Worm (Caenorhabditis elegans) whole organism, L3 larva: ENCODE data around the gene F54D5.23.

Experiments
- ama-1 ChIP-seq: fragments of 150-350 bp; optimal IDR thresholded peaks from 2 replicates; lab custom pipeline; 2018
- nhr-12 ChIP-seq: fragments of 150-350 bp; optimal IDR thresholded peaks from 2 replicates; lab custom pipeline; 2014; ENCODE audit warnings: missing biosample characterization, missing genetic modification characterization
- snpc-4 ChIP-seq: fragments of 150-350 bp; optimal IDR thresholded peaks from 2 replicates; lab custom pipeline; 2014; ENCODE audit warnings: missing biosample characterization, missing genetic modification characterization

DNA sequence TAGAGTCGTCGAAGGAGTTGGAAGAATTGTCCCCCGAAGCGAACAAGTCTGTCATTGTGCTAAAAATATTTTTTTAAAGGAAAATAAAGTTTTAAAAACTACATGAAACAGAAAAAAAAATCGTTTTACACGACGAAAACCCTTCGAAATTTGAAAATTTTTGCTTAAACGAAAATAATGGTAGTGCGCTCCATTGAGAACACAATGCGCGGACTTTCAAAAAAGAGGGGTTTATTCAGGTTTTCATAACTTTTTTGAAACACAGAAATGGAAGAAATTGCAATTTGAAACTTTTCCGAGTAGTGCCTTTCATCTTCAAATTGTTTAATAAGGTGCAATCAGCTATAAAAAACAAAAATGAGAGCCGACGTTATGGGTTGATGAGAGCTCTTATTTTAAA is 30.7 kb upstream of the F54D5.23 start, which contains the start of gene npp-5:
- no peak for TF ChIP-seq snpc-4 (tag; lab: Kevin White, UChicago)
- no peak for TF ChIP-seq nhr-12 (tag; lab: Kevin White, UChicago)
- no peak for TF ChIP-seq ama-1 (lab: Kevin White, UChicago)
